Worm (Caenorhabditis elegans) whole organism, L1 larva: ENCODE results near the gene C44C10.15.

Source experiments
- ceh-82 ChIP-seq, 3 experiments: fragments of 150-350 bp in 1 of 3; sonication (generic microtip) in 2 of 3; optimal IDR thresholded peaks; 2 replicates each; lab custom pipeline; 2014 to 2017; ENCODE audit warnings: missing biosample characterization in 3 of 3, missing genetic modification characterization in 3 of 3
- dsc-1 ChIP-seq: sonication (generic microtip); optimal IDR thresholded peaks from 2 replicates; lab custom pipeline; 2016; ENCODE audit warnings: mild to moderate bottlenecking, missing genetic modification characterization, missing compliant biosample characterization
- elt-3 ChIP-seq, 6 experiments: fragments of 150-350 bp in 1 of 6; sonication (generic microtip); optimal IDR thresholded peaks; 2 replicates each; lab custom pipeline; 2017 to 2018; ENCODE audit warnings: missing biosample characterization in 6 of 6, missing genetic modification characterization in 6 of 6, inconsistent platforms in 1 of 6
- fos-1 ChIP-seq: fragments of 150-350 bp; optimal IDR thresholded peaks from 2 replicates; lab custom pipeline; 2014; ENCODE audit warnings: missing biosample characterization, missing genetic modification characterization
- lin-15B ChIP-seq: fragments of 150-350 bp; sonication (generic microtip); optimal IDR thresholded peaks from 3 replicates; lab custom pipeline; 2014; ENCODE audit warnings: missing biosample characterization, missing genetic modification characterization
- lin-35 ChIP-seq, 2 experiments: fragments of 150-350 bp; optimal IDR thresholded peaks; 2 replicates each; lab custom pipeline; 2014; ENCODE audit warnings: missing biosample characterization in 2 of 2, missing genetic modification characterization in 2 of 2, missing genetic modification reagents in 2 of 2
- nhr-12 ChIP-seq: sonication (generic microtip); optimal IDR thresholded peaks from 2 replicates; lab custom pipeline; 2017; ENCODE audit warnings: missing biosample characterization, missing genetic modification characterization
- nhr-28 ChIP-seq: fragments of 150-350 bp; optimal IDR thresholded peaks from 2 replicates; lab custom pipeline; 2014; ENCODE audit warnings: missing biosample characterization, missing genetic modification characterization
- nhr-71 ChIP-seq: sonication (generic microtip); optimal IDR thresholded peaks from 2 replicates; lab custom pipeline; 2016; ENCODE audit warnings: mild to moderate bottlenecking, missing genetic modification characterization, moderate library complexity, missing compliant biosample characterization
- nhr-85 ChIP-seq: sonication (generic microtip); peaks from one replicate; lab custom pipeline; 2016; ENCODE audit warnings: missing genetic modification characterization, inconsistent platforms, missing compliant biosample characterization
- rnt-1 ChIP-seq: sonication (generic microtip); optimal IDR thresholded peaks from 2 replicates; lab custom pipeline; 2016; ENCODE audit warnings: mild to moderate bottlenecking, missing genetic modification characterization, moderate library complexity, missing compliant biosample characterization
- ztf-4 ChIP-seq: fragments of 150-350 bp; optimal IDR thresholded peaks from 2 replicates; lab custom pipeline; 2014; ENCODE audit warnings: missing biosample characterization, missing genetic modification characterization

ce11 chrX:11661625-11662024 lies 38.5 kb downstream of the C44C10.15 start, which contains the start of gene sfxn-1.5:
- TF ChIP-seq lin-15B (tag; lab: Kevin White, UChicago) (no peak), ceh-82 (tag; optimal IDR thresholded peaks at IDR 0.05; lab: Kevin White, UChicago) (no peak), rnt-1 (tag; lab: Kevin White, UChicago) (no peak), nhr-71 (tag; lab: Kevin White, UChicago) (peak; percentile 47), nhr-12 (no peak), lin-35 (GFP tag; optimal IDR thresholded peaks at IDR 0.05; lab: Kevin White, UChicago) (peak in 1 of 2 experiments; percentile 43), fos-1 (tag; lab: Kevin White, UChicago) (no peak), elt-3 (tag; optimal IDR thresholded peaks at IDR 0.05; lab: Kevin White, UChicago) (peak; percentile 53 to 90 (median 68)), ztf-4 (tag; lab: Kevin White, UChicago) (no peak), nhr-28 (tag; lab: Kevin White, UChicago) (no peak), nhr-85 (tag; lab: Kevin White, UChicago) (peak; percentile 74), dsc-1 (tag; lab: Kevin White, UChicago) (no peak)
